Worm (Caenorhabditis elegans): Measurements from ENCODE around the gene nhr-249.
A peak's percentile ranks its signal among the peaks of the same experiment; 100 is the strongest.

The nhr-249 gene

ce11 chrIV:6972427-6972826 lies at the start of gene nhr-249:
Gene nhr-249, minus strand, starts transcription at chrIV:6972527.
- no peak for TF ChIP-seq flt-1 (GFP tag; IDR thresholded peaks at IDR 0.05)
- TF ChIP-seq ztf-23 (GFP tag; IDR thresholded peaks at IDR 0.05) = no peak
- no peak for TF ChIP-seq tab-1 (GFP tag; IDR thresholded peaks at IDR 0.05)
- no peak for TF ChIP-seq ref-1 (GFP tag; conservative IDR thresholded peaks at IDR 0.05)

ce11 chrIV:7020630-7021029 lies 48.3 kb upstream of the nhr-249 start:
- TF ChIP-seq ref-1 (GFP tag; conservative IDR thresholded peaks at IDR 0.05) = no peak
- TF ChIP-seq flt-1 (GFP tag; IDR thresholded peaks at IDR 0.05) = no peak
- no peak for TF ChIP-seq ztf-29 (GFP tag; IDR thresholded peaks at IDR 0.05)
- no peak for TF ChIP-seq tab-1 (GFP tag; IDR thresholded peaks at IDR 0.05)

DNA sequence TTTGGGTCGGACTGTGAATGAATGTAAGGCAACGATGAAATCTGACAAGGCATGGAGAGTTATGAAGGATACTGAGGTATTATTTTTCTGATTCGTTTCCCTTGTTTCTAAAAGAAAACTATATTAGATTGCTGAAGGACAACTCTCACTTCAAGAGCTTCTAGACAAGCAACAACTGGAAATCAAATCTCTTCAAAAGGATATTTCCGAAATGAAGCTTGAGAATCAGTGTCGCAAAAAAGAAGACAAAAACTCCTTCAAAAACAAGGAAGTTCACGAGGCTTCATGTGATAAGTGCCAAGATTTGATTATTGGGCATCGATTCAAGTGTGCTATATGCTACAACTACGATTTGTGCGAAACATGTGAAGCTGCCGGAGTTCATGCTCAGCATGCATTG lies 46.3 kb upstream of the nhr-249 start:
- TF ChIP-seq ztf-29 (GFP tag; IDR thresholded peaks at IDR 0.05) = no peak
- no peak for TF ChIP-seq med-1 (GFP tag; optimal IDR thresholded peaks at IDR 0.05; ENCODE audit: insufficient read depth)
- TF ChIP-seq ztf-23 (GFP tag; IDR thresholded peaks at IDR 0.05) = no peak
- no peak for TF ChIP-seq ref-1 (GFP tag; conservative IDR thresholded peaks at IDR 0.05)
- TF ChIP-seq tab-1 (GFP tag; IDR thresholded peaks at IDR 0.05) = no peak
- TF ChIP-seq klf-2 (GFP tag; conservative IDR thresholded peaks at IDR 0.05) = no peak
- no peak for TF ChIP-seq cog-1 (tag; optimal IDR thresholded peaks at IDR 0.05)

ce11 chrIV:7017123-7017674 lies 44.9 kb upstream of the nhr-249 start, which contains the start of gene gldi-4:
Gene gldi-4, plus strand, starts transcription at chrIV:7017624.
- TF ChIP-seq klf-2 (GFP tag; conservative IDR thresholded peaks at IDR 0.05) (no peak), flt-1 (GFP tag; IDR thresholded peaks at IDR 0.05) (0 out of 2 replicates have a peak, but pooled peaks have one; percentile 42)

DNA sequence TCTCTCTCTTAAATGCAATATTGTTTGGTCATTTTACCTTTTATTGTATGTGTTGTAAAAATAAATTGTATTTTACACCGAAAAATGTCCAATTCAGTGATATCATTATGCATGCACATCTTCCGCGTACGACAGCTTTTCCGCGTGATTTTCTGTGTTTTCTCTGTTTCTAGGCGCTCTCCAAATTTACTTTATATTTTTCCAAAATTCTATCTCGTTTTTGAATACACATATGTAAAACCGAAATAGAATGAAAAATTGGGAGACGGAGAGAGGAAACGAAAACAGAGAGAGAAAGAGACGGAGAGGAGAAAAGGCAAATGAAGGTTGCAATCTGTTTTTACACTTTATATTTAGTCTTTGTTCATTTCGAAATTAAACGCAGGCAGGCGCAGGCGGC lies 44.2 kb upstream of the nhr-249 start:
- TF ChIP-seq ztf-23 (GFP tag; IDR thresholded peaks at IDR 0.05) (no peak), ztf-29 (GFP tag; IDR thresholded peaks at IDR 0.05) (no peak), klf-2 (GFP tag; conservative IDR thresholded peaks at IDR 0.05) (no peak), med-1 (GFP tag; optimal IDR thresholded peaks at IDR 0.05; ENCODE audit: insufficient read depth) (no peak), cog-1 (tag; optimal IDR thresholded peaks at IDR 0.05) (no peak), tab-1 (GFP tag; IDR thresholded peaks at IDR 0.05) (no peak), ref-1 (GFP tag; conservative IDR thresholded peaks at IDR 0.05) (no peak), T22C8.4 (GFP tag; IDR thresholded peaks at IDR 0.05) (no peak), flt-1 (GFP tag; IDR thresholded peaks at IDR 0.05) (no peak)

DNA sequence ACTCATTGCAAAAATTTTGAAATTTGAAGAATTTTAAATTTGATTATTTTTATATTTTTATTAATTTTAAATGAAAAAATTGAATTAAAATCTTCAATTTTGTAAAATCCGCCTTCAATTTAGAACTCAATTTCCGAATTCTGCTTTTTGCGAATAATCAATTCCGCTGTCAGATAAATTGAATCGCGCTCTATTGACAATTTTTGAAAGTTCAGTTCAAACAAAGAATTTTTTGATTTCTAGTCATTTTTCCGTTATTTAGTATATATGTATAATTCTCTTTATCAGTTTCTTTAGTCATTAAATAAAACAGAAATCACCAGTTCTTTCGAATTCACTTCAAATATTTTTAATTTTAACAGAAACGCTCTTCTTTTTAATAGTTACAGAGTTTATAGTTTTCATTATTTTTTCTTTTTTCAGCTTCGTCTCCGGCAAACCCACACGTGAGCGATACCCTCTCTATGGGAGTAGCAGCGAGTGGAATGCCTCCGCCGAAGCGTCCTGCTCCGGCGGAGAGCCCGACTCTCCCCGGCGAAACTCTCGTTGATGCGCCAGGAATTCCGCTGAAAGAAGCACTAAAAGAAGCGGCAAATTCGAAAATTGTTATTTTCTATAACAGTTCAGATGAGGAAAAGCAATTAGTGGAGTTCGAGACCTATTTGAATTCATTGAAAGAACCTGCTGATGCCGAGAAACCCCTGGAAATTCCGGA lies 40.6 kb upstream of the nhr-249 start:
- no peak for TF ChIP-seq T22C8.4 (GFP tag; IDR thresholded peaks at IDR 0.05)
- no peak for TF ChIP-seq ztf-23 (GFP tag; IDR thresholded peaks at IDR 0.05)
- TF ChIP-seq ztf-29 (GFP tag; IDR thresholded peaks at IDR 0.05) = no peak
- TF ChIP-seq ref-1 (GFP tag; conservative IDR thresholded peaks at IDR 0.05) = no peak
- TF ChIP-seq med-1 (GFP tag; optimal IDR thresholded peaks at IDR 0.05; ENCODE audit: insufficient read depth) = no peak
- TF ChIP-seq tab-1 (GFP tag; IDR thresholded peaks at IDR 0.05) = no peak
- no peak for TF ChIP-seq klf-2 (GFP tag; conservative IDR thresholded peaks at IDR 0.05)
- no peak for TF ChIP-seq flt-1 (GFP tag; IDR thresholded peaks at IDR 0.05)
- no peak for TF ChIP-seq cog-1 (tag; optimal IDR thresholded peaks at IDR 0.05)

- TF ChIP-seq ztf-23 (GFP tag; IDR thresholded peaks at IDR 0.05) (no peak), klf-2 (GFP tag; conservative IDR thresholded peaks at IDR 0.05) (no peak), flt-1 (GFP tag; IDR thresholded peaks at IDR 0.05) (no peak), T22C8.4 (GFP tag; IDR thresholded peaks at IDR 0.05) (no peak), ztf-29 (GFP tag; IDR thresholded peaks at IDR 0.05) (no peak), med-1 (GFP tag; optimal IDR thresholded peaks at IDR 0.05; ENCODE audit: insufficient read depth) (no peak), cog-1 (tag; optimal IDR thresholded peaks at IDR 0.05) (no peak)
These were observed 39.9 kb upstream of the nhr-249 start for ce11 chrIV:7012214-7012613.

- no peak for TF ChIP-seq T22C8.4 (GFP tag; IDR thresholded peaks at IDR 0.05)
- TF ChIP-seq ztf-29 (GFP tag; IDR thresholded peaks at IDR 0.05) = no peak
- no peak for TF ChIP-seq ztf-23 (GFP tag; IDR thresholded peaks at IDR 0.05)
- TF ChIP-seq klf-2 (GFP tag; conservative IDR thresholded peaks at IDR 0.05) = no peak
- no peak for TF ChIP-seq ref-1 (GFP tag; conservative IDR thresholded peaks at IDR 0.05)
- TF ChIP-seq med-1 (GFP tag; optimal IDR thresholded peaks at IDR 0.05; ENCODE audit: insufficient read depth) = no peak
- no peak for TF ChIP-seq flt-1 (GFP tag; IDR thresholded peaks at IDR 0.05)
- TF ChIP-seq tab-1 (GFP tag; IDR thresholded peaks at IDR 0.05) = no peak
- TF ChIP-seq cog-1 (tag; optimal IDR thresholded peaks at IDR 0.05) = no peak
These were observed 39.4 kb upstream of the nhr-249 start, which contains the start of gene trxr-1 for ce11 chrIV:7011728-7012127. Gene trxr-1, plus strand, starts transcription at chrIV:7011954.

- TF ChIP-seq tab-1 (GFP tag; IDR thresholded peaks at IDR 0.05) = no peak
- TF ChIP-seq ref-1 (GFP tag; conservative IDR thresholded peaks at IDR 0.05) = no peak
- no peak for TF ChIP-seq cog-1 (tag; optimal IDR thresholded peaks at IDR 0.05)
- no peak for TF ChIP-seq med-1 (GFP tag; optimal IDR thresholded peaks at IDR 0.05; ENCODE audit: insufficient read depth)
- no peak for TF ChIP-seq klf-2 (GFP tag; conservative IDR thresholded peaks at IDR 0.05)
- no peak for TF ChIP-seq T22C8.4 (GFP tag; IDR thresholded peaks at IDR 0.05)
These were observed 38.5 kb upstream of the nhr-249 start, which contains the start of gene C25A8.1 for ce11 chrIV:7010835-7011234. Gene C25A8.1, plus strand, starts transcription at chrIV:7011135.

DNA sequence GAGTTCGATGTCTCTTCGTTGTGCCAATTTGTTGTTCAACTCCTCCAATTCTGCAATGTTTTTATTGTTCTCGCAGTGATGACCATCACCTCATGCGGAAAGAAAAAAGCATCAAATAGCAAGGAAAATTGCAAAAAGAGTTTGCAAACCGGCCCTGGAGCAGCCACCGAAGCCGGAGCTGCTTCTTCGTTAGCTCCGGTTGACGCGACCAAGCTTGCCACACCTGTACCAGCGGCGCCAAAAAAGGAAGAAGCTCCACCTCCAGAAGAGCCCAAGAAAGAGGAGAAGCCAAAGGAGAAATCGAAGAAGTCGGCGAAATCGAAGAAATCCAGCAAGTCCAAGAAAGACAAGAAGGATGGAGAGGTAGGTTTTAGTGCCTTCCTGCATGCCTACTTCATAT lies 37.9 kb upstream of the nhr-249 start:
- TF ChIP-seq klf-2 (GFP tag; conservative IDR thresholded peaks at IDR 0.05) (no peak), tab-1 (GFP tag; IDR thresholded peaks at IDR 0.05) (no peak), med-1 (GFP tag; optimal IDR thresholded peaks at IDR 0.05; ENCODE audit: insufficient read depth) (no peak), T22C8.4 (GFP tag; IDR thresholded peaks at IDR 0.05) (no peak), ref-1 (GFP tag; conservative IDR thresholded peaks at IDR 0.05) (no peak), flt-1 (GFP tag; IDR thresholded peaks at IDR 0.05) (no peak), cog-1 (tag; optimal IDR thresholded peaks at IDR 0.05) (no peak), ztf-29 (GFP tag; IDR thresholded peaks at IDR 0.05) (no peak), ztf-23 (GFP tag; IDR thresholded peaks at IDR 0.05) (no peak)

Data from whole organism, midembryonic.